Worm (Caenorhabditis elegans) whole organism, L1 larva: ENCODE data around the gene T10H10.2.

Experiments
- C16A3.4 ChIP-seq: fragments of 150-350 bp; optimal IDR thresholded peaks from 2 replicates; lab custom pipeline; 2014; ENCODE audit warnings: missing biosample characterization, missing genetic modification characterization
- Y116A8C.19 ChIP-seq: sonication (generic microtip); optimal IDR thresholded peaks from 2 replicates; lab custom pipeline; 2016; ENCODE audit warnings: missing compliant biosample characterization, missing genetic modification characterization, borderline replicate concordance
- aly-2 ChIP-seq: fragments of 150-350 bp; optimal IDR thresholded peaks from 2 replicates; lab custom pipeline; 2014; ENCODE audit warnings: missing biosample characterization, missing genetic modification characterization
- ceh-8 ChIP-seq: fragments of 200-800 bp; sonication (Bioruptor generic); optimal IDR thresholded peaks from 2 replicates; lab custom pipeline; 2018; ENCODE audit warnings: mild to moderate bottlenecking, missing genetic modification characterization, moderate library complexity, missing compliant biosample characterization
- ceh-88 ChIP-seq: fragments of 200-800 bp; sonication (Bioruptor generic); IDR thresholded peaks from 2 replicates; pipeline ENCODE4 v1.3.6; 2022; ENCODE audit warnings: missing genetic modification characterization, missing compliant biosample characterization
- ceh-90 ChIP-seq: sonication (generic microtip); optimal IDR thresholded peaks from 2 replicates; lab custom pipeline; 2016; ENCODE audit warnings: missing genetic modification characterization, missing compliant biosample characterization
- ces-1 ChIP-seq: fragments of 150-350 bp; optimal IDR thresholded peaks from 2 replicates; lab custom pipeline; 2014; ENCODE audit warnings: missing biosample characterization, missing genetic modification reagents, missing genetic modification characterization
- efl-1 ChIP-seq, 4 experiments: fragments of 150-350 bp; optimal IDR thresholded peaks in 3 of 4; peaks in 1 of 4; 1 replicate in 1 of 4; 2 replicates in 3 of 4; lab custom pipeline; 2014; ENCODE audit warnings: missing biosample characterization in 2 of 4, missing genetic modification characterization in 2 of 4, missing genetic modification reagents in 2 of 4
- elt-2 ChIP-seq: sonication (generic microtip); optimal IDR thresholded peaks from 2 replicates; lab custom pipeline; 2016; ENCODE audit warnings: missing genetic modification characterization, mild to moderate bottlenecking, inconsistent platforms, missing compliant biosample characterization, missing genetic modification reagents
- fkh-10 ChIP-seq: sonication (generic microtip); optimal IDR thresholded peaks from 2 replicates; lab custom pipeline; 2017; ENCODE audit warnings: missing biosample characterization, missing genetic modification reagents, missing genetic modification characterization
- fkh-4 ChIP-seq: sonication (generic microtip); optimal IDR thresholded peaks from 2 replicates; lab custom pipeline; 2016; ENCODE audit warnings: missing compliant biosample characterization, missing genetic modification characterization, borderline replicate concordance
- grh-1 ChIP-seq: fragments of 200-800 bp; sonication (Bioruptor generic); IDR thresholded peaks from 2 replicates; pipeline ENCODE4 v1.3.6; 2022; ENCODE audit warnings: missing genetic modification reagents, missing genetic modification characterization, missing compliant biosample characterization
- hlh-17 ChIP-seq: fragments of 200-800 bp; sonication (Bioruptor generic); optimal IDR thresholded peaks from 2 replicates; lab custom pipeline; 2018; ENCODE audit warnings: missing genetic modification characterization, mild to moderate bottlenecking, missing compliant biosample characterization, moderate library complexity, borderline replicate concordance
- hlh-4 ChIP-seq: sonication (generic microtip); optimal IDR thresholded peaks from 2 replicates; lab custom pipeline; 2016; ENCODE audit warnings: mild to moderate bottlenecking, missing genetic modification characterization, missing compliant biosample characterization
- lin-14 ChIP-seq: fragments of 200-800 bp; sonication (Bioruptor generic); optimal IDR thresholded peaks from 2 replicates; lab custom pipeline; 2018; ENCODE audit warnings: mild to moderate bottlenecking, missing genetic modification characterization, moderate library complexity, missing compliant biosample characterization
- lin-35 ChIP-seq, 2 experiments: fragments of 150-350 bp; optimal IDR thresholded peaks; 2 replicates each; lab custom pipeline; 2014; ENCODE audit warnings: missing biosample characterization in 2 of 2, missing genetic modification characterization in 2 of 2, missing genetic modification reagents in 2 of 2
- mdl-1 ChIP-seq, 2 experiments: fragments of 150-350 bp; optimal IDR thresholded peaks; 2 replicates each; lab custom pipeline; 2014 to 2017; ENCODE audit warnings: missing biosample characterization in 2 of 2, missing genetic modification characterization in 2 of 2, inconsistent platforms in 1 of 2
- nhr-19 ChIP-seq: fragments of 200-800 bp; sonication (Bioruptor generic); conservative IDR thresholded peaks from 2 replicates; pipeline ENCODE4 v1.3.6; 2022; ENCODE audit warnings: missing genetic modification characterization, missing compliant biosample characterization
- nhr-237 ChIP-seq: fragments of 150-350 bp; optimal IDR thresholded peaks from 2 replicates; lab custom pipeline; 2014; ENCODE audit warnings: missing biosample characterization, missing genetic modification characterization
- nhr-76 ChIP-seq: sonication (generic microtip); optimal IDR thresholded peaks from 2 replicates; lab custom pipeline; 2017; ENCODE audit warnings: missing biosample characterization, missing genetic modification characterization
- nhr-77 ChIP-seq: fragments of 150-350 bp; optimal IDR thresholded peaks from 2 replicates; lab custom pipeline; 2014; ENCODE audit warnings: missing biosample characterization, missing genetic modification characterization
- nhr-90 ChIP-seq: sonication (generic microtip); optimal IDR thresholded peaks from 2 replicates; lab custom pipeline; 2016; ENCODE audit warnings: mild to moderate bottlenecking, missing genetic modification characterization, missing compliant biosample characterization; ENCODE audit not compliant: poor library complexity
- pag-3 ChIP-seq: sonication (generic microtip); optimal IDR thresholded peaks from 2 replicates; lab custom pipeline; 2017; ENCODE audit warnings: missing genetic modification characterization, mild to moderate bottlenecking, missing compliant biosample characterization, antibody characterized with exemption, borderline replicate concordance; ENCODE audit not compliant: insufficient read depth
- skn-1 ChIP-seq: fragments of 150-350 bp; optimal IDR thresholded peaks from 2 replicates; lab custom pipeline; 2014; ENCODE audit warnings: missing biosample characterization, missing genetic modification characterization
- sup-37 ChIP-seq: fragments of 200-800 bp; sonication (Bioruptor generic); optimal IDR thresholded peaks from 2 replicates; lab custom pipeline; 2018; ENCODE audit warnings: mild to moderate bottlenecking, missing genetic modification characterization, missing compliant biosample characterization
- tbx-2 ChIP-seq: sonication (generic microtip); optimal IDR thresholded peaks from 2 replicates; lab custom pipeline; 2016; ENCODE audit warnings: missing genetic modification characterization, missing compliant biosample characterization
- unc-130 ChIP-seq: fragments of 150-350 bp; optimal IDR thresholded peaks from 2 replicates; lab custom pipeline; 2017; ENCODE audit warnings: missing biosample characterization, missing genetic modification characterization, inconsistent platforms
- unc-30 ChIP-seq: sonication (generic microtip); optimal IDR thresholded peaks from 2 replicates; lab custom pipeline; 2017; ENCODE audit warnings: missing biosample characterization, missing genetic modification characterization
- vab-15 ChIP-seq: sonication (generic microtip); optimal IDR thresholded peaks from 2 replicates; lab custom pipeline; 2017; ENCODE audit warnings: missing genotype, mild to moderate bottlenecking, missing genetic modification characterization, missing compliant biosample characterization
- zag-1 ChIP-seq: fragments of 150-350 bp; optimal IDR thresholded peaks from 2 replicates; lab custom pipeline; 2014; ENCODE audit warnings: missing biosample characterization, missing genetic modification characterization
- ztf-4 ChIP-seq: fragments of 150-350 bp; optimal IDR thresholded peaks from 2 replicates; lab custom pipeline; 2014; ENCODE audit warnings: missing biosample characterization, missing genetic modification characterization

The T10H10.2 gene

DNA sequence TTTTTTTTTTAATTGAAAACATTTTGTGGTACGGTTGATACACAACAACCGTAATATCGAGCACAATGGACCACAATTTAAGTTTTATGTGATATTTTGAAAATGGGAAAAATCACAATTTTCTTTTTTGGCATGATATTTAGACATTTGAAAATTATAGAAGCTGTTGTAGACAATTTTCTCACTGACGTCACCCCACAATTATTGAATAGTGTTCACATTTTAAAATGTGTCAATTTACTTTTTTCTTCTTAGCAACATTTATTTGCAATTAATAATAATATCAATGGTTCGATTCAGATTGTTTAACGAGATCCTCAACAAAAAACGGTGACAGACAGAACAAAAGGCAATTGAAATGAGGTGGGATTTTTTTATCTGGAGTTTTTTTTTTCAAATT lies 40.8 kb downstream of the T10H10.2 start, which contains the start of gene T01B6.1 (continued):
- no peak for TF ChIP-seq unc-130 (tag; lab: Kevin White, UChicago)
- TF ChIP-seq unc-30 (tag; lab: Kevin White, UChicago): no peak
- TF ChIP-seq fkh-4 (tag; lab: Kevin White, UChicago): no peak

DNA sequence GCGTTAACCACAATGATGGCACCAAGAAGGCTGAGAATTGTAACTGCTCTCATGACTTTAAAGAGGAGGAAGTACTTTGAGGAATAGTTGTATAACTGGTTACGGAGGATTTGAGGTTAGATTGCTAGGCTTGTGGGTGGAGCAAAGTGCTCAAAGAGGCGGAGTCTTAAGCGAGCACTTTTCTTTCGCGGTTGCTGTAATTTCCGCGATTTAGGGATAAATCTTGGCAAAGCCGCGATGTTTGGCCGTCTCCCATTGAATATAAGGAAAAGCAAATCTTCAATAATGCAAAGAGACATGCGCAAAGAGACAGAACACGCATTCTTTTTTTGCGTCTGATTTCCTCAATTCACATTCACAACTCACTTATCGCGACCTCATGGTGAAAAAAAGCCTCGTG lies 43.7 kb downstream of the T10H10.2 start, which contains the start of gene nlp-45:
Gene nlp-45 (minus strand): TSS at position 101 of the 400 bp plus-strand sequence.
- TF ChIP-seq grh-1 (GFP tag; lab: Robert Waterston, UW) (no peak), nhr-77 (tag; lab: Kevin White, UChicago) (no peak), pag-3 (tag; lab: Kevin White, UChicago) (no peak), nhr-237 (tag; lab: Kevin White, UChicago) (no peak), ceh-88 (GFP tag; lab: Robert Waterston, UW) (no peak), mdl-1 (tag; optimal IDR thresholded peaks at IDR 0.05; lab: Kevin White, UChicago) (no peak), Y116A8C.19 (tag; lab: Kevin White, UChicago) (no peak), C16A3.4 (tag; lab: Kevin White, UChicago) (no peak), nhr-19 (GFP tag; lab: Robert Waterston, UW) (no peak), hlh-4 (no peak), skn-1 (tag; lab: Kevin White, UChicago) (no peak), lin-35 (GFP tag; optimal IDR thresholded peaks at IDR 0.05; lab: Kevin White, UChicago) (no peak), fkh-10 (GFP tag; lab: Kevin White, UChicago) (no peak), lin-14 (no peak)
- TF ChIP-seq, all 84 proteins: peak for 0

- TF ChIP-seq nhr-77 (tag; lab: Kevin White, UChicago) (no peak), lin-35 (GFP tag; optimal IDR thresholded peaks at IDR 0.05; lab: Kevin White, UChicago) (no peak)
These were observed 47.4 kb downstream of the T10H10.2 start, which contains the start of gene nlp-22 for ce11 chrX:2341989-2342388. TSS of gene nlp-22 (minus strand) at chrX:2342089.

DNA sequence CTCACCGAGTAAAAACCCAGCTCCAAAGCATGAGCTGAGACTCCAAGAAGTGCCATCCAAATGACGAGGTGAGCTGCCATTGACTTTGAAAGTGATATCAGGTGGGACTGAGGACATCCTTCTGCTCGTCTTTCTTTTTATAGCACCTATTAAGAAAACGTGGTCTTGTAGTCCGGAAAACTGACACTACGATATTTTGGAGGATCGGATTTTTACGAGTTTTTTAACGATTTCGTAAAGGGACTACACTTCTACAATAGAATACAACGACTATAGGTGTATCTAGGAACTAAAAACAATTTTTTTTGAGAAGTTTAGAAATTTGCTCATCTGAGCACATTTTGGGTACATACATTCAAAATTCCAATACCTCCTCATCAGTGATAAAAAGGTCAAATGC lies 48.3 kb downstream of the T10H10.2 start, which contains the start of gene nlp-23:
Gene nlp-23 (minus strand): TSS at position 101 of the 400 bp plus-strand sequence.
- TF ChIP-seq ceh-90: no peak
- TF ChIP-seq vab-15 (tag; lab: Kevin White, UChicago): no peak
- TF ChIP-seq elt-2 (tag; lab: Kevin White, UChicago): no peak
- TF ChIP-seq nhr-76 (tag; lab: Kevin White, UChicago): no peak
- no peak for TF ChIP-seq nhr-90 (tag; lab: Kevin White, UChicago)
- no peak for TF ChIP-seq ceh-88 (GFP tag; lab: Robert Waterston, UW)
- TF ChIP-seq tbx-2 (tag; lab: Kevin White, UChicago): no peak
- TF ChIP-seq ceh-8 (GFP tag; lab: Kevin White, UChicago): no peak
- no peak for TF ChIP-seq Y116A8C.19 (tag; lab: Kevin White, UChicago)
- TF ChIP-seq ztf-4 (tag; lab: Kevin White, UChicago): no peak
- TF ChIP-seq zag-1: no peak
- no peak for TF ChIP-seq hlh-17 (GFP tag; lab: Kevin White, UChicago)
- TF ChIP-seq, all 84 proteins: peak for 0

- TF ChIP-seq ces-1 (GFP tag; lab: Kevin White, UChicago): no peak
- TF ChIP-seq efl-1 (optimal IDR thresholded peaks at IDR 0.05; lab: Kevin White, UChicago): no peak
- TF ChIP-seq efl-1 (GFP tag; optimal IDR thresholded peaks at IDR 0.05 in 1 of 2; lab: Kevin White, UChicago): peak in 1 of 2 experiments; percentile 78
These were observed 49.6 kb downstream of the T10H10.2 start for ce11 chrX:2344104-2344503.

DNA sequence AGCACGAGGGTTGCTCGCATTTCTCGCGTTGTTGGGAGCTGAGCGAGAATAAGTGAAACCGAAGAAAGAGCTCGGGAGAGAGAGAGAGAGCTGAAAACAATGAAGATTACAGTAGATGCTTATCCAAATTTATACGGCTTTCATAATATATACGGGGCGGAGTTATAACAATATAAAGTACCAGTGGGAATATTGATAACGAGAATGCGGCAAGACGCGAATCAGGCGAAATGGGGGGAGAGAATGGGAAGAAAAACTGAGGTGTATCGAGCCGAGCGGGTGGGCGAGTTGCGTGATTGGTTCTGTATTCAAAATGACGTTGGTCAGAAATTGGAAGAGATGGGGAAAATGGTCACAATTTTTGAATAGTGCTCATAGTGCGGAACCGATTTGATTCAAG lies 50.1 kb downstream of the T10H10.2 start, which contains the start of gene nlp-2:
Gene nlp-2 (minus strand): TSS at position 101 of the 400 bp plus-strand sequence.
- TF ChIP-seq aly-2 (tag; lab: Kevin White, UChicago) (no peak), nhr-76 (tag; lab: Kevin White, UChicago) (no peak), mdl-1 (tag; optimal IDR thresholded peaks at IDR 0.05; lab: Kevin White, UChicago) (no peak), sup-37 (no peak)
